Worm (Caenorhabditis elegans): Measurements from ENCODE around the gene prp-40.
A peak's percentile ranks its signal among the peaks of the same experiment; 100 is the strongest.

prp-40 gene

ce11 chrIII:9528824-9529223 lies 6.9 kb downstream of the prp-40 start, which contains the start of gene ZK1098.2 (continued):
- no peak for TF ChIP-seq sea-2 (GFP tag; IDR thresholded peaks at IDR 0.05)
- TF ChIP-seq F22D6.2 (tag; optimal IDR thresholded peaks at IDR 0.05), result no peak
- TF ChIP-seq rpc-1 (optimal IDR thresholded peaks at IDR 0.05), result no peak
- no peak for TF ChIP-seq rpc-1 (tag; optimal IDR thresholded peaks at IDR 0.05)

ce11 chrIII:9534193-9534592 lies 12.3 kb downstream of the prp-40 start:
- TF ChIP-seq egrh-3 (GFP tag; IDR thresholded peaks at IDR 0.05) (0 out of 2 replicates have a peak, but pooled peaks have one; percentile 27), madf-6 (GFP tag; IDR thresholded peaks at IDR 0.05) (peak; percentile 19; the same call in 1 of the 2 replicates), F33H1.4 (GFP tag; IDR thresholded peaks at IDR 0.05) (peak; percentile 52), hsf-1 (GFP tag; IDR thresholded peaks at IDR 0.05) (peak; percentile 96), dox-1 (GFP tag; IDR thresholded peaks at IDR 0.05) (0 out of 2 replicates have a peak, but pooled peaks have one; percentile 29), pbrm-1 (GFP tag; IDR thresholded peaks at IDR 0.05) (peak; percentile 17; the same call in 1 of the 2 replicates)

ce11 chrIII:9538655-9539155 lies 16.8 kb downstream of the prp-40 start, which contains the start of gene ZK1098.3:
Gene ZK1098.3 (minus strand): TSS chrIII:9538705.
- TF ChIP-seq hrde-1 (tag; optimal IDR thresholded peaks at IDR 0.05; ENCODE audit: borderline replicate concordance) (no peak), let-607 (tag; optimal IDR thresholded peaks at IDR 0.05) (no peak), F22D6.2 (tag; optimal IDR thresholded peaks at IDR 0.05) (no peak), athp-1 (tag; optimal IDR thresholded peaks at IDR 0.05) (no peak), attf-5 (GFP tag; optimal IDR thresholded peaks at IDR 0.05) (peak; percentile 2), hmg-1.2 (GFP tag; IDR thresholded peaks at IDR 0.05) (peak; percentile 27; the same call in 1 of the 2 replicates), zim-3 (tag; optimal IDR thresholded peaks at IDR 0.05) (no peak), ztf-26 (tag; optimal IDR thresholded peaks at IDR 0.05) (no peak), madf-3 (GFP tag; IDR thresholded peaks at IDR 0.05) (no peak)

DNA sequence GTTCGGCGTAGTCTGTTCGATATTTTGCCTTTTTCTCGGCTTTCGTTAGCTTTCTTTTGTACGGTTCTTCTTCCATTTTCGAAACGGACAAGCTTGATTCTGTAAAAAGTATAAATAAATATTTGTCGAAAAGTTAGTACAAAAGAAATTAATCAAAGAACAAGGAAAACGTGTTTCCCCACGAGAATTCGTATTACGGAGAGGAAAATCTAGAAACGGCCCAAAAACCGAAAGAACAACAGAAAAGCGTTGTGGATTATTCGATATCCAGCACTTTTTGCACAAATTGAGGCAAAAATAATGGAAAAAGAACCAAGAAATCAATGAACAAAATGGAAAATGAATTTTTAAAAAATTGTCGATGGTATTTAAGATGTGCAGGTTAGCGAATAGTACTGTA lies 20.4 kb downstream of the prp-40 start, which contains the start of gene mut-7:
mut-7 (minus strand) TSS at position 101 of the 400 bp plus-strand sequence.
- TF ChIP-seq madf-6 (GFP tag; IDR thresholded peaks at IDR 0.05) (peak; percentile 37; the same call in 1 of the 2 replicates), tbx-9 (tag; optimal IDR thresholded peaks at IDR 0.05; ENCODE audit: borderline replicate concordance) (no peak)

ce11 chrIII:9542816-9543215 lies 20.9 kb downstream of the prp-40 start, which contains the start of gene eif-2Balpha:
Gene eif-2Balpha (plus strand): TSS chrIII:9543119.
- peak; percentile 44; the same call in 1 of the 2 replicates for TF ChIP-seq mcd-1 (GFP tag; IDR thresholded peaks at IDR 0.05)
- no peak for TF ChIP-seq Y53G8AR.9 (GFP tag; conservative IDR thresholded peaks at IDR 0.05)
- peak; percentile 51; the same call in 1 of the 2 replicates for TF ChIP-seq hmg-1.2 (GFP tag; IDR thresholded peaks at IDR 0.05)
- TF ChIP-seq attf-5 (GFP tag; optimal IDR thresholded peaks at IDR 0.05), result peak; percentile 18
- TF ChIP-seq gei-17 (GFP tag; optimal IDR thresholded peaks at IDR 0.05), result no peak
- no peak for TF ChIP-seq rec-8 (tag; optimal IDR thresholded peaks at IDR 0.05)
- TF ChIP-seq lsl-1 (GFP tag; optimal IDR thresholded peaks at IDR 0.05), result peak; percentile 31
- TF ChIP-seq unc-130 (GFP tag; optimal IDR thresholded peaks at IDR 0.05), result no peak
- TF ChIP-seq C06A6.2 (GFP tag; conservative IDR thresholded peaks at IDR 0.05), result no peak
- no peak for TF ChIP-seq F37B4.10 (GFP tag; IDR thresholded peaks at IDR 0.05)

- TF ChIP-seq F55B11.4 (tag; optimal IDR thresholded peaks at IDR 0.05; ENCODE audit: borderline replicate concordance, insufficient read depth) (no peak), F57A8.1 (GFP tag; optimal IDR thresholded peaks at IDR 0.05) (no peak), T26A5.8 (tag; optimal IDR thresholded peaks at IDR 0.05) (no peak), F52B5.7 (tag; optimal IDR thresholded peaks at IDR 0.05) (no peak), B0261.1 (tag; optimal IDR thresholded peaks at IDR 0.05) (no peak), rec-8 (tag; optimal IDR thresholded peaks at IDR 0.05) (no peak), F33H1.4 (GFP tag; IDR thresholded peaks at IDR 0.05) (no peak), rpc-1 (optimal IDR thresholded peaks at IDR 0.05) (no peak), rpc-1 (tag; optimal IDR thresholded peaks at IDR 0.05) (no peak), lin-40 (tag; optimal IDR thresholded peaks at IDR 0.05) (no peak)
These were observed 22.2 kb downstream of the prp-40 start, which contains the start of gene ZK1098.9 for ce11 chrIII:9544125-9544524. Gene ZK1098.9 (plus strand): TSS chrIII:9544425.

Data from whole organism, young adult.